Fruit fly (Drosophila melanogaster) whole organism, embryonic: ENCODE measurements around the gene gammaTub37C.

Source experiments
- BEAF-32 ChIP-seq: fragments of 200-800 bp; sonication (Bioruptor generic); optimal IDR thresholded peaks from 3 replicates; lab custom pipeline; 2017; ENCODE audit warnings: missing biosample characterization, missing genetic modification characterization, mild to moderate bottlenecking, moderate library complexity, missing genetic modification reagents
- CG11696 ChIP-seq: fragments of 200-800 bp; sonication (Bioruptor generic); IDR thresholded peaks from 2 replicates; pipeline ENCODE4 v1.3.6; 2022; ENCODE audit warnings: missing biosample characterization, missing genetic modification characterization
- CG12155 ChIP-seq: fragments of 200-800 bp; sonication (Bioruptor generic); optimal IDR thresholded peaks from 3 replicates; lab custom pipeline; 2016; ENCODE audit warnings: missing biosample characterization, missing genetic modification characterization
- CG13296 ChIP-seq: fragments of 200-800 bp; sonication (Bioruptor generic); optimal IDR thresholded peaks from 3 replicates; lab custom pipeline; 2018; ENCODE audit warnings: missing biosample characterization, mild to moderate bottlenecking, missing genetic modification characterization
- CG14014 ChIP-seq: fragments of 200-800 bp; sonication (Bioruptor generic); IDR thresholded peaks from 2 replicates; pipeline ENCODE4 v1.3.6; 2022; ENCODE audit warnings: missing biosample characterization, missing genetic modification characterization
- CG14441 ChIP-seq: fragments of 200-800 bp; sonication (Bioruptor generic); IDR thresholded peaks from 2 replicates; pipeline ENCODE4 v1.3.6; 2022; ENCODE audit warnings: missing biosample characterization, missing genetic modification characterization
- CG15073 ChIP-seq: fragments of 200-800 bp; sonication (Bioruptor generic); optimal IDR thresholded peaks from 2 replicates; lab custom pipeline; 2016; ENCODE audit warnings: missing biosample characterization, missing genetic modification characterization
- CG17328 ChIP-seq: fragments of 200-800 bp; sonication (Bioruptor generic); IDR thresholded peaks from 2 replicates; pipeline ENCODE4 v1.3.6; 2022; ENCODE audit warnings: missing biosample characterization, missing genetic modification characterization
- CG30020 ChIP-seq: fragments of 200-800 bp; optimal IDR thresholded peaks from 2 replicates; lab custom pipeline; 2019; ENCODE audit warnings: missing biosample characterization, mild to moderate bottlenecking, missing genetic modification characterization, moderate library complexity
- CG34224 ChIP-seq: fragments of 200-800 bp; sonication (Bioruptor generic); IDR thresholded peaks from 3 replicates; pipeline ENCODE4 v1.3.6; 2022; ENCODE audit warnings: missing biosample characterization, missing genetic modification characterization; ENCODE audit not compliant: partially characterized antibody
- CG3847 ChIP-seq: fragments of 200-800 bp; sonication (Bioruptor generic); IDR thresholded peaks from 2 replicates; pipeline ENCODE4 v1.3.6; 2022; ENCODE audit warnings: missing biosample characterization, missing genetic modification characterization
- CG4404 ChIP-seq: fragments of 200-800 bp; sonication (Bioruptor generic); IDR thresholded peaks from 2 replicates; pipeline ENCODE4 v1.3.6; 2022; ENCODE audit warnings: missing biosample characterization, missing genetic modification characterization
- CG5180 ChIP-seq: fragments of 200-800 bp; sonication (Bioruptor generic); optimal IDR thresholded peaks from 3 replicates; lab custom pipeline; 2017; ENCODE audit warnings: missing biosample characterization, missing genetic modification characterization, mild to moderate bottlenecking, moderate library complexity, missing genetic modification reagents
- CG6854 ChIP-seq: fragments of 200-800 bp; sonication (Bioruptor generic); optimal IDR thresholded peaks from 3 replicates; lab custom pipeline; 2017; ENCODE audit warnings: missing biosample characterization, mild to moderate bottlenecking, missing genetic modification characterization
- CG7745 ChIP-seq: fragments of 200-800 bp; sonication (Bioruptor generic); optimal IDR thresholded peaks from 2 replicates; lab custom pipeline; 2018; ENCODE audit warnings: missing biosample characterization, mild to moderate bottlenecking, missing genetic modification characterization, moderate library complexity
- CG7839 ChIP-seq: fragments of 200-800 bp; sonication (Bioruptor generic); optimal IDR thresholded peaks from 3 replicates; lab custom pipeline; 2018; ENCODE audit warnings: missing biosample characterization, mild to moderate bottlenecking, missing genetic modification characterization, moderate library complexity
- CG8359 ChIP-seq: fragments of 200-800 bp; sonication (Bioruptor generic); optimal IDR thresholded peaks from 2 replicates; lab custom pipeline; 2017; ENCODE audit warnings: missing biosample characterization, mild to moderate bottlenecking, missing genetic modification characterization, borderline replicate concordance
- CG9797 ChIP-seq: fragments of 200-800 bp; sonication (Bioruptor generic); optimal IDR thresholded peaks from 3 replicates; lab custom pipeline; 2018; ENCODE audit warnings: missing biosample characterization, mild to moderate bottlenecking, missing genetic modification characterization
- CTCF ChIP-seq: fragments of 200-800 bp; sonication (Bioruptor generic); optimal IDR thresholded peaks from 2 replicates; lab custom pipeline; 2017; ENCODE audit warnings: missing biosample characterization, mild to moderate bottlenecking, missing genetic modification characterization, moderate library complexity
- D19B ChIP-seq: fragments of 200-800 bp; sonication (Bioruptor generic); optimal IDR thresholded peaks from 2 replicates; lab custom pipeline; 2017; ENCODE audit warnings: missing biosample characterization, mild to moderate bottlenecking, missing genetic modification characterization
- Doc3 ChIP-seq: fragments of 200-800 bp; sonication (Bioruptor generic); IDR thresholded peaks from 3 replicates; pipeline ENCODE4 v1.3.6; 2022; ENCODE audit warnings: missing biosample characterization, missing genetic modification characterization; ENCODE audit not compliant: partially characterized antibody
- Ets65A ChIP-seq: fragments of 200-800 bp; sonication (Bioruptor generic); peaks from one replicate; lab custom pipeline; 2016; ENCODE audit warnings: missing biosample characterization, missing genetic modification characterization
- Fer1 ChIP-seq: fragments of 200-800 bp; sonication (Bioruptor generic); optimal IDR thresholded peaks from 2 replicates; lab custom pipeline; 2017; ENCODE audit warnings: missing biosample characterization, mild to moderate bottlenecking, missing genetic modification characterization
- HLH54F ChIP-seq: fragments of 200-800 bp; sonication (Bioruptor generic); optimal IDR thresholded peaks from 3 replicates; lab custom pipeline; 2016; ENCODE audit warnings: missing biosample characterization, missing genetic modification characterization
- Lhr ChIP-seq: fragments of 200-800 bp; sonication (Bioruptor generic); optimal IDR thresholded peaks from 3 replicates; lab custom pipeline; 2017; ENCODE audit warnings: mild to moderate bottlenecking, missing biosample characterization, missing genetic modification reagents, missing genetic modification characterization
- Mad ChIP-seq: fragments of 200-800 bp; sonication (Bioruptor generic); optimal IDR thresholded peaks from 2 replicates; lab custom pipeline; 2016; ENCODE audit warnings: missing biosample characterization, missing genetic modification characterization
- Oli ChIP-seq: fragments of 200-800 bp; sonication (Bioruptor generic); optimal IDR thresholded peaks from 2 replicates; lab custom pipeline; 2018; ENCODE audit warnings: missing biosample characterization, mild to moderate bottlenecking, missing genetic modification characterization, moderate library complexity
- Pdp1 ChIP-seq, 2 experiments: fragments of 200-800 bp; sonication (Bioruptor generic); optimal IDR thresholded peaks; 3 replicates each; lab custom pipeline; 2016; ENCODE audit warnings: missing biosample characterization in 2 of 2, missing genetic modification characterization in 2 of 2, mild to moderate bottlenecking in 1 of 2, moderate library complexity in 1 of 2
- Ptx1 ChIP-seq: fragments of 200-800 bp; sonication (Bioruptor generic); IDR thresholded peaks from 2 replicates; pipeline ENCODE4 v1.3.6; 2022; ENCODE audit warnings: missing biosample characterization, missing genetic modification characterization
- Side ChIP-seq: fragments of 200-800 bp; sonication (Bioruptor generic); optimal IDR thresholded peaks from 2 replicates; lab custom pipeline; 2016; ENCODE audit warnings: missing biosample characterization, missing genetic modification characterization
- bab2 ChIP-seq: fragments of 200-800 bp; sonication (Bioruptor generic); optimal IDR thresholded peaks from 2 replicates; lab custom pipeline; 2016; ENCODE audit warnings: missing biosample characterization, missing genetic modification characterization
- cato ChIP-seq: fragments of 200-800 bp; sonication (Bioruptor generic); optimal IDR thresholded peaks from 2 replicates; lab custom pipeline; 2016; ENCODE audit warnings: missing biosample characterization, missing genetic modification characterization, borderline replicate concordance
- corto ChIP-seq: fragments of 200-800 bp; sonication (Bioruptor generic); optimal IDR thresholded peaks from 2 replicates; lab custom pipeline; 2016; ENCODE audit warnings: missing biosample characterization, mild to moderate bottlenecking, missing genetic modification characterization, moderate library complexity
- crol ChIP-seq: fragments of 200-800 bp; sonication (Bioruptor generic); IDR thresholded peaks from 2 replicates; pipeline ENCODE4 v1.3.6; 2022; ENCODE audit warnings: missing biosample characterization, missing genetic modification characterization
- en ChIP-seq: fragments of 200-800 bp; sonication (Bioruptor generic); optimal IDR thresholded peaks from 2 replicates; lab custom pipeline; 2016; ENCODE audit warnings: missing biosample characterization, missing genetic modification characterization
- fu2 ChIP-seq: fragments of 200-800 bp; sonication (Bioruptor generic); optimal IDR thresholded peaks from 2 replicates; lab custom pipeline; 2016; ENCODE audit warnings: missing biosample characterization, missing genetic modification characterization
- gro ChIP-seq: fragments of 200-800 bp; sonication (Bioruptor generic); optimal IDR thresholded peaks from 2 replicates; lab custom pipeline; 2016; ENCODE audit warnings: missing biosample characterization, missing genetic modification characterization
- jing ChIP-seq: fragments of 200-800 bp; sonication (Bioruptor generic); optimal IDR thresholded peaks from 2 replicates; lab custom pipeline; 2018; ENCODE audit warnings: missing biosample characterization, mild to moderate bottlenecking, missing genetic modification characterization
- nmo ChIP-seq: fragments of 200-800 bp; sonication (Bioruptor generic); optimal IDR thresholded peaks from 2 replicates; lab custom pipeline; 2018; ENCODE audit warnings: missing biosample characterization, mild to moderate bottlenecking, missing genetic modification characterization, moderate library complexity
- seq ChIP-seq: fragments of 200-800 bp; sonication (Bioruptor generic); IDR thresholded peaks from 2 replicates; pipeline ENCODE4 v1.3.6; 2022; ENCODE audit warnings: missing biosample characterization, missing genetic modification characterization
- sob ChIP-seq: fragments of 200-800 bp; sonication (Bioruptor generic); IDR thresholded peaks from 2 replicates; pipeline ENCODE4 v1.3.6; 2022; ENCODE audit warnings: missing biosample characterization, missing genetic modification characterization
- sqz ChIP-seq: fragments of 200-800 bp; sonication (Bioruptor generic); optimal IDR thresholded peaks from 3 replicates; lab custom pipeline; 2018; ENCODE audit warnings: missing biosample characterization, mild to moderate bottlenecking, missing genetic modification characterization
- trh ChIP-seq: fragments of 200-800 bp; sonication (Bioruptor generic); optimal IDR thresholded peaks from 2 replicates; lab custom pipeline; 2016; ENCODE audit warnings: missing biosample characterization, missing genetic modification characterization
- tx ChIP-seq: fragments of 200-800 bp; sonication (Bioruptor generic); optimal IDR thresholded peaks from 2 replicates; lab custom pipeline; 2016; ENCODE audit warnings: missing biosample characterization, missing genetic modification characterization
- unc-4 ChIP-seq: fragments of 200-800 bp; sonication (Bioruptor generic); IDR thresholded peaks from 2 replicates; pipeline ENCODE4 v1.3.6; 2022; ENCODE audit warnings: missing biosample characterization, missing genetic modification characterization; ENCODE audit not compliant: partially characterized antibody
- vnd ChIP-seq: fragments of 200-800 bp; sonication (Bioruptor generic); IDR thresholded peaks from 3 replicates; pipeline ENCODE4 v1.3.6; 2022; ENCODE audit warnings: missing biosample characterization, missing genetic modification characterization; ENCODE audit not compliant: partially characterized antibody
- wek ChIP-seq: fragments of 200-800 bp; sonication (Bioruptor generic); optimal IDR thresholded peaks from 3 replicates; lab custom pipeline; 2018; ENCODE audit warnings: missing biosample characterization, mild to moderate bottlenecking, missing genetic modification characterization, moderate library complexity
- wor ChIP-seq: fragments of 200-800 bp; sonication (Bioruptor generic); IDR thresholded peaks from 2 replicates; pipeline ENCODE4 v1.3.6; 2022; ENCODE audit warnings: missing biosample characterization, missing genetic modification characterization

Gene gammaTub37C

dm6 chr2L:19164933-19165813, 20.4 kb downstream of the gammaTub37C start (continued):
- peak; percentile 72 for TF ChIP-seq wek
- TF ChIP-seq BEAF-32 (GFP tag; lab: Kevin White, UChicago): peak; percentile 11
- TF ChIP-seq CG34224: no peak
- TF ChIP-seq CG7745 (tag; lab: Kevin White, UChicago): peak; percentile 76
- TF ChIP-seq trh (GFP tag; lab: Kevin White, UChicago): peak; percentile 90
- TF ChIP-seq vnd (GFP tag; lab: Robert Waterston, UW): no peak
- peak; percentile 94 for TF ChIP-seq CG3847 (GFP tag; lab: Robert Waterston, UW)
- TF ChIP-seq CG6854 (GFP tag; lab: Kevin White, UChicago): peak; percentile 94
- peak; percentile 90 for TF ChIP-seq jing (GFP tag; lab: Kevin White, UChicago)
- peak; percentile 92 for TF ChIP-seq gro (GFP tag; lab: Kevin White, UChicago)
- peak; percentile 95 for TF ChIP-seq Mad
- no peak for TF ChIP-seq Doc3 (GFP tag; lab: Robert Waterston, UW)
- TF ChIP-seq crol: peak; percentile 38; the same call in 1 of the 2 replicates
- peak; percentile 97 for TF ChIP-seq Oli
- TF ChIP-seq Side (GFP tag; lab: Kevin White, UChicago): peak; percentile 96
- peak; percentile 85 for TF ChIP-seq Lhr (GFP tag; lab: Kevin White, UChicago)
- TF ChIP-seq cato (GFP tag; lab: Kevin White, UChicago): peak; percentile 88
- TF ChIP-seq unc-4 (GFP tag; lab: Robert Waterston, UW): 0 out of 2 replicates have a peak, but pooled peaks have one; percentile 13
- TF ChIP-seq fu2 (GFP tag; lab: Kevin White, UChicago): peak; percentile 86
- peak; percentile 98 for TF ChIP-seq CG17328
- peak; percentile 79 for TF ChIP-seq CG30020 (tag; lab: Kevin White, UChicago)
- TF ChIP-seq CG14441: peak; percentile 98
- TF ChIP-seq CG9797 (GFP tag; lab: Kevin White, UChicago): peak; percentile 33
- TF ChIP-seq Ets65A (GFP tag; lab: Kevin White, UChicago): peak; percentile 97
- TF ChIP-seq sqz (GFP tag; lab: Kevin White, UChicago): peak; percentile 98
- TF ChIP-seq CG7839: peak; percentile 97
- TF ChIP-seq CG4404: peak; percentile 92
- peak; percentile 90 for TF ChIP-seq CG8359 (GFP tag; lab: Kevin White, UChicago)
- peak; percentile 96 for TF ChIP-seq sob (GFP tag; lab: Robert Waterston, UW)
- TF ChIP-seq seq (GFP tag; lab: Robert Waterston, UW): peak; percentile 97
- TF ChIP-seq tx (GFP tag; lab: Kevin White, UChicago): peak; percentile 88
- peak; percentile 97 for TF ChIP-seq nmo (GFP tag; lab: Kevin White, UChicago)
- peak; percentile 89 for TF ChIP-seq CG5180 (GFP tag; lab: Kevin White, UChicago)
- peak; percentile 82 for TF ChIP-seq HLH54F (GFP tag; lab: Kevin White, UChicago)
- TF ChIP-seq Fer1: peak; percentile 98
- peak; percentile 95 for TF ChIP-seq en
- TF ChIP-seq bab2 (GFP tag; lab: Kevin White, UChicago): peak; percentile 95
- TF ChIP-seq CG13296 (GFP tag; lab: Kevin White, UChicago): peak; percentile 95
- TF ChIP-seq Pdp1 (GFP tag; optimal IDR thresholded peaks at IDR 0.05; lab: Kevin White, UChicago): peak; percentile 94 to 97
- TF ChIP-seq CG11696: peak; percentile 94
- peak; percentile 82 for TF ChIP-seq CG15073
- TF ChIP-seq wor (GFP tag; lab: Robert Waterston, UW): peak; percentile 96
- peak; percentile 87 for TF ChIP-seq corto
- peak; percentile 74 for TF ChIP-seq CTCF (GFP tag; lab: Kevin White, UChicago)
- peak; percentile 97 for TF ChIP-seq Ptx1 (GFP tag; lab: Robert Waterston, UW)
- peak; percentile 93 for TF ChIP-seq CG12155
- peak; percentile 88 for TF ChIP-seq D19B
- TF ChIP-seq CG14014 (GFP tag; lab: Robert Waterston, UW): peak; percentile 97
